Worm (Caenorhabditis elegans) whole organism, midembryonic: Measurements from ENCODE around the gene nhr-184.

Experiments used
- cog-1 ChIP-seq: sonication (generic microtip); optimal IDR thresholded peaks from 2 replicates; lab custom pipeline; 2016; ENCODE audit warnings: missing genetic modification characterization, missing compliant biosample characterization
- flt-1 ChIP-seq: fragments of 200-800 bp; sonication (Bioruptor generic); IDR thresholded peaks from 2 replicates; pipeline ENCODE4 v1.3.6; 2022; ENCODE audit warnings: missing genetic modification characterization, missing compliant biosample characterization
- klf-2 ChIP-seq: fragments of 200-800 bp; sonication (Bioruptor generic); conservative IDR thresholded peaks from 2 replicates; pipeline ENCODE4 v1.3.6; 2022; ENCODE audit warnings: missing genetic modification reagents, missing genetic modification characterization, missing compliant biosample characterization
- med-1 ChIP-seq: sonication (generic microtip); optimal IDR thresholded peaks from 2 replicates; lab custom pipeline; 2017; ENCODE audit warnings: missing genetic modification characterization, mild to moderate bottlenecking, missing compliant biosample characterization, antibody characterized with exemption, missing genetic modification reagents; ENCODE audit not compliant: insufficient read depth
- ref-1 ChIP-seq: fragments of 200-800 bp; sonication (Bioruptor generic); conservative IDR thresholded peaks from 2 replicates; pipeline ENCODE4 v1.3.6; 2022; ENCODE audit warnings: missing genetic modification reagents, missing genetic modification characterization, missing compliant biosample characterization
- tab-1 ChIP-seq: fragments of 200-800 bp; sonication (Bioruptor generic); IDR thresholded peaks from 2 replicates; pipeline ENCODE4 v1.3.6; 2022; ENCODE audit warnings: missing genetic modification characterization, missing compliant biosample characterization
- ztf-23 ChIP-seq: fragments of 200-800 bp; sonication (Bioruptor generic); IDR thresholded peaks from 2 replicates; pipeline ENCODE4 v1.3.6; 2022; ENCODE audit warnings: missing genetic modification reagents, missing genetic modification characterization, missing compliant biosample characterization
- ztf-29 ChIP-seq: fragments of 200-800 bp; sonication (Bioruptor generic); IDR thresholded peaks from 2 replicates; pipeline ENCODE4 v1.3.6; 2022; ENCODE audit warnings: missing genetic modification reagents, missing genetic modification characterization, missing compliant biosample characterization

DNA sequence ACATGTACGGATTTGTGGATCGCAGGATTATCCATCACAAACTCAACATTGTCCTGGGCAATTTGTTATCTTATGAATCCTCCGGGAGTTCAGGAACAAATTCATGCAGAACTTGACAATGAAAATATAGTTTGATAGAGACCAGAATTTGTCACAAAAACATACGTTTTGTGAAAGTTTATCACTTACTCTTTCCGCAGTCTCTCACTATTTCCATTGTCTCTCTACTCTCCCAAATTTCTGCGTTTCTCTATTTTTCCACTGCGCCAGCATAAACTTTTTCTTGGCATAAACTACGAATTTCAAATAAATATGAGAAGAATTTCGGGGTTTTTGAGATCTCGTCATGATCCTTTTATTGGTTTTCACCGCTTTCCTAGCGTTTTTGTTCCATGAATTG, 28.4 kb upstream of the nhr-184 start, which contains the start of gene cyp-33C3:
- TF ChIP-seq klf-2, result no peak
- no peak for TF ChIP-seq med-1 (GFP tag; lab: Kevin White, UChicago)
- TF ChIP-seq ref-1, result no peak
- TF ChIP-seq flt-1 (GFP tag; lab: Robert Waterston, UW), result no peak
- TF ChIP-seq cog-1, result no peak
- TF ChIP-seq tab-1, result no peak
- no peak for TF ChIP-seq ztf-23 (GFP tag; lab: Robert Waterston, UW)
- TF ChIP-seq ztf-29, result no peak
